Worm (Caenorhabditis elegans) whole organism, L2 larva: ENCODE measurements around the gene F19B2.5.

Experiments used
- F13H6.1 ChIP-seq: sonication (generic microtip); optimal IDR thresholded peaks from 2 replicates; lab custom pipeline; 2016; ENCODE audit warnings: missing genetic modification characterization, missing compliant biosample characterization
- alr-1 ChIP-seq: fragments of 150-350 bp; optimal IDR thresholded peaks from 2 replicates; lab custom pipeline; 2014; ENCODE audit warnings: missing biosample characterization, missing genetic modification characterization
- ama-1 ChIP-seq: fragments of 150-350 bp; optimal IDR thresholded peaks from 2 replicates; lab custom pipeline; 2018; ENCODE audit warnings: inconsistent platforms
- blmp-1 ChIP-seq: sonication (generic microtip); optimal IDR thresholded peaks from 2 replicates; lab custom pipeline; 2017; ENCODE audit warnings: missing genetic modification characterization, mild to moderate bottlenecking, missing compliant biosample characterization, antibody characterized with exemption, moderate library complexity; ENCODE audit not compliant: insufficient read depth
- ceh-16 ChIP-seq: fragments of 150-350 bp; optimal IDR thresholded peaks from 2 replicates; lab custom pipeline; 2014; ENCODE audit warnings: missing biosample characterization, missing genetic modification characterization
- ceh-82 ChIP-seq: fragments of 150-350 bp; optimal IDR thresholded peaks from 2 replicates; lab custom pipeline; 2014; ENCODE audit warnings: missing biosample characterization, missing genetic modification characterization
- crh-2 ChIP-seq: sonication (generic microtip); optimal IDR thresholded peaks from 2 replicates; lab custom pipeline; 2017; ENCODE audit warnings: missing biosample characterization, missing genetic modification characterization
- dmd-4 ChIP-seq: sonication (generic microtip); optimal IDR thresholded peaks from 2 replicates; lab custom pipeline; 2017; ENCODE audit warnings: missing biosample characterization, missing genetic modification characterization
- egl-27 ChIP-seq: sonication (generic microtip); optimal IDR thresholded peaks from 3 replicates; lab custom pipeline; 2017; ENCODE audit warnings: missing biosample characterization, missing genetic modification reagents, missing genetic modification characterization
- elt-3 ChIP-seq: sonication (generic microtip); optimal IDR thresholded peaks from 2 replicates; lab custom pipeline; 2017; ENCODE audit warnings: missing biosample characterization, missing genetic modification characterization
- fos-1 ChIP-seq: fragments of 150-350 bp; optimal IDR thresholded peaks from 2 replicates; lab custom pipeline; 2014; ENCODE audit warnings: missing biosample characterization, missing genetic modification characterization
- gmeb-1 ChIP-seq: fragments of 150-350 bp; optimal IDR thresholded peaks from 2 replicates; lab custom pipeline; 2014; ENCODE audit warnings: missing biosample characterization, missing genetic modification characterization
- lin-13 ChIP-seq: fragments of 150-350 bp; optimal IDR thresholded peaks from 2 replicates; lab custom pipeline; 2014; ENCODE audit warnings: missing biosample characterization, missing genetic modification reagents, missing genetic modification characterization
- mab-5 ChIP-seq: fragments of 150-350 bp; optimal IDR thresholded peaks from 2 replicates; lab custom pipeline; 2014; ENCODE audit warnings: missing biosample characterization, missing genetic modification characterization
- mbf-1 ChIP-seq: sonication (generic microtip); optimal IDR thresholded peaks from 2 replicates; lab custom pipeline; 2017; ENCODE audit warnings: missing biosample characterization, missing genetic modification characterization
- mdl-1 ChIP-seq, 2 experiments: fragments of 150-350 bp in 1 of 2; sonication (generic microtip) in 1 of 2; optimal IDR thresholded peaks; 2 replicates each; lab custom pipeline; 2017; ENCODE audit warnings: missing biosample characterization in 2 of 2, missing genetic modification characterization in 2 of 2
- nhr-12 ChIP-seq: fragments of 150-350 bp; optimal IDR thresholded peaks from 2 replicates; lab custom pipeline; 2014; ENCODE audit warnings: missing biosample characterization, missing genetic modification characterization
- nhr-129 ChIP-seq: fragments of 150-350 bp; optimal IDR thresholded peaks from 2 replicates; lab custom pipeline; 2014; ENCODE audit warnings: missing biosample characterization, missing genetic modification characterization
- nhr-21 ChIP-seq: fragments of 150-350 bp; optimal IDR thresholded peaks from 2 replicates; lab custom pipeline; 2014; ENCODE audit warnings: missing biosample characterization, missing genetic modification characterization
- nhr-23 ChIP-seq: fragments of 150-350 bp; optimal IDR thresholded peaks from 2 replicates; lab custom pipeline; 2014; ENCODE audit warnings: missing biosample characterization, missing genetic modification reagents, missing genetic modification characterization
- nhr-237 ChIP-seq: fragments of 150-350 bp; optimal IDR thresholded peaks from 2 replicates; lab custom pipeline; 2014; ENCODE audit warnings: missing biosample characterization, missing genetic modification characterization
- nhr-25 ChIP-seq: fragments of 150-350 bp; sonication (generic microtip); optimal IDR thresholded peaks from 3 replicates; lab custom pipeline; 2014; ENCODE audit warnings: missing biosample characterization, missing genetic modification characterization
- nhr-77 ChIP-seq: fragments of 150-350 bp; optimal IDR thresholded peaks from 2 replicates; lab custom pipeline; 2014; ENCODE audit warnings: missing biosample characterization, missing genetic modification characterization
- peb-1 ChIP-seq: fragments of 150-350 bp; optimal IDR thresholded peaks from 2 replicates; lab custom pipeline; 2014; ENCODE audit warnings: missing biosample characterization, missing genetic modification characterization
- sma-3 ChIP-seq: sonication (generic microtip); optimal IDR thresholded peaks from 2 replicates; lab custom pipeline; 2016; ENCODE audit warnings: missing genetic modification reagents, missing genetic modification characterization, missing compliant biosample characterization
- sma-9 ChIP-seq, 2 experiments: fragments of 150-350 bp in 1 of 2; sonication (generic microtip) in 1 of 2; optimal IDR thresholded peaks; 2 replicates each; lab custom pipeline; 2014 to 2016; ENCODE audit warnings: missing genetic modification characterization in 2 of 2, mild to moderate bottlenecking in 1 of 2, missing biosample characterization in 1 of 2, missing compliant biosample characterization in 1 of 2, missing genetic modification reagents in 1 of 2, moderate library complexity in 1 of 2
- snpc-4 ChIP-seq: fragments of 150-350 bp; optimal IDR thresholded peaks from 2 replicates; lab custom pipeline; 2014; ENCODE audit warnings: missing biosample characterization, missing genetic modification characterization
- unc-39 ChIP-seq: fragments of 150-350 bp; optimal IDR thresholded peaks from 2 replicates; lab custom pipeline; 2014; ENCODE audit warnings: missing biosample characterization, missing genetic modification characterization
- unc-55 ChIP-seq: fragments of 150-350 bp; sonication (generic microtip); optimal IDR thresholded peaks from 3 replicates; lab custom pipeline; 2014; ENCODE audit warnings: missing biosample characterization, missing genetic modification reagents, missing genetic modification characterization
- unc-62 ChIP-seq: fragments of 150-350 bp; optimal IDR thresholded peaks from 2 replicates; lab custom pipeline; 2014; ENCODE audit warnings: missing biosample characterization, missing genetic modification reagents, missing genetic modification characterization
- zag-1 ChIP-seq: fragments of 150-350 bp; optimal IDR thresholded peaks from 2 replicates; lab custom pipeline; 2014; ENCODE audit warnings: missing biosample characterization, missing genetic modification characterization
- ztf-11 ChIP-seq: sonication (generic microtip); optimal IDR thresholded peaks from 2 replicates; lab custom pipeline; 2017; ENCODE audit warnings: missing biosample characterization, missing genetic modification characterization
- ztf-4 ChIP-seq: fragments of 150-350 bp; optimal IDR thresholded peaks from 2 replicates; lab custom pipeline; 2014; ENCODE audit warnings: missing biosample characterization, missing genetic modification characterization

F19B2.5 gene

DNA sequence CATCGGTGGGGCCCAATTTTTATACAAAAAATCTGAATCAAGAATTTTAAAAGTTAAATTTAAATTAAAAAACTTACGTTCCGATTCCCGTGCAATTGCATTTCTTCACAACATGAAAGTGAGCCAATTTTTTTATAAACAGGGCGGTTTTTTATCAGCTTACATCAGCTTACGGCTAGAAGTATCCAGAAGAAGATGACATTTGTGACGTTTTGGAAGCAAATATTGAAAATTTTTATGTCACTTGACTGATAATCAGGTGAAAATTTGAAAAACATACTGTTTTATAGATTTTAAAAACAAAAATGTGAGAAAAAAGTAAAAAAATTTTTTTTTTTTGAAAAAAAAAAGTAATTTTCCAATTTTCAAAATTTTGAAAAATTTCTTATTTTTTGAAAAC, 28.7 kb downstream of the F19B2.5 start, which contains the start of gene Y113G7A.22:
Y113G7A.22 (minus strand) TSS at position 101 of the 400 bp plus-strand sequence.
- TF ChIP-seq alr-1 (tag; lab: Kevin White, UChicago) (no peak), ceh-82 (tag; lab: Kevin White, UChicago) (no peak), zag-1 (tag; lab: Kevin White, UChicago) (no peak), ztf-11 (tag; lab: Kevin White, UChicago) (no peak), nhr-23 (tag; lab: Kevin White, UChicago) (no peak), unc-55 (GFP tag; lab: Kevin White, UChicago) (no peak), nhr-77 (tag; lab: Kevin White, UChicago) (no peak), egl-27 (tag; lab: Kevin White, UChicago) (no peak), mbf-1 (tag; lab: Kevin White, UChicago) (no peak), nhr-25 (tag; lab: Kevin White, UChicago) (no peak), snpc-4 (no peak), gmeb-1 (tag; lab: Kevin White, UChicago) (no peak), crh-2 (tag; lab: Kevin White, UChicago) (no peak), ama-1 (no peak)

DNA sequence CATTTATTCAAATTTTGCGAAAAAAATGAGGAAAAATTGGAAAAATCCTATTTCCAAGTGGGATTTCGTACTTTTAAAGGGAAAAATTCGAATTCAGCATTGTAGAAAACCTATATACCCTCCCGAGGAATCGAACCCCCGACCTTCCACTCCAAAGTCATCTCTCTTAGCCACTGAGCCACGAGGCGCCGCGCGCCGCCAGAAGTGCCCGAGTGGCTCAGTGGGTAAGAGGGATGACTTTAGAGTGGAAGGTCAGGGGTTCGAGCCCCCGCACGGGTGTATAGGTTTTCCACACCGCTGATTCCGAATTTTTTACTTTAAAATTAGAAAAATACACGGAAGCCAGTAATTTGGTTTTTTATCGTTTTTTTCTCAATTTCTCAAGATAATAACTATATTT, 29.2 kb downstream of the F19B2.5 start:
- no peak for TF ChIP-seq elt-3 (tag; lab: Kevin White, UChicago)
- no peak for TF ChIP-seq mdl-1 (tag; optimal IDR thresholded peaks at IDR 0.05; lab: Kevin White, UChicago)

DNA sequence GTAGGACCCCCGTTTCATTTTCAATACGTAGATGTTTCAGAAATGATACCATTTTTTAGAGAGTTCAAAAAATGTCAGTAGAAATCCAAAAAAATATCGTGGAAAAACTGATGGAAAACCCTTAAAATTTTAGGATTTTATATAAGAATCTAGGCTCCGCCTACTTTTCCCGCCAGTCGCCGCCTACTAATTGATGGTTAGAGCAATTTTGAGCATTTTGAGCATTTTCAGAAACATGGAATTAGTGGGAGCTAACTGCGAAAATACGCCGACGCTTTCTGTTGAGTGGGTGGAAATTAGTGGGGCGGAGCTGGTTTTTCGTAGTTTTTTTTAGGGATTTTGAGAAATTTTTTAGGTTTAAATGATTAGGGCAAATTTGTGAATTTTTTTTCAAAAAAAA, 30.8 kb downstream of the F19B2.5 start, which contains the start of gene ssu-1:
ssu-1 (minus strand) TSS at position 101 of the 400 bp plus-strand sequence.
- TF ChIP-seq nhr-21 (tag; lab: Kevin White, UChicago) (no peak), alr-1 (tag; lab: Kevin White, UChicago) (no peak), sma-9 (GFP tag; optimal IDR thresholded peaks at IDR 0.05; lab: Kevin White, UChicago) (no peak), sma-9 (tag; optimal IDR thresholded peaks at IDR 0.05; lab: Kevin White, UChicago) (no peak), mdl-1 (tag; optimal IDR thresholded peaks at IDR 0.05; lab: Kevin White, UChicago) (no peak), sma-3 (GFP tag; lab: Kevin White, UChicago) (no peak), ztf-4 (no peak), ceh-16 (tag; lab: Kevin White, UChicago) (no peak), mab-5 (no peak), fos-1 (tag; lab: Kevin White, UChicago) (no peak), nhr-25 (tag; lab: Kevin White, UChicago) (no peak)

ce11 chrV:20127543-20127942, 36.4 kb downstream of the F19B2.5 start:
- no peak for TF ChIP-seq egl-27 (tag; lab: Kevin White, UChicago)
- TF ChIP-seq peb-1 (tag; lab: Kevin White, UChicago), result no peak
- TF ChIP-seq sma-3 (GFP tag; lab: Kevin White, UChicago), result no peak
- TF ChIP-seq nhr-12, result no peak
- TF ChIP-seq nhr-21 (tag; lab: Kevin White, UChicago), result no peak
- TF ChIP-seq unc-62 (GFP tag; lab: Kevin White, UChicago), result no peak

ce11 chrV:20126637-20127036, 37.3 kb downstream of the F19B2.5 start:
- TF ChIP-seq nhr-237 (tag; lab: Kevin White, UChicago), result no peak

DNA sequence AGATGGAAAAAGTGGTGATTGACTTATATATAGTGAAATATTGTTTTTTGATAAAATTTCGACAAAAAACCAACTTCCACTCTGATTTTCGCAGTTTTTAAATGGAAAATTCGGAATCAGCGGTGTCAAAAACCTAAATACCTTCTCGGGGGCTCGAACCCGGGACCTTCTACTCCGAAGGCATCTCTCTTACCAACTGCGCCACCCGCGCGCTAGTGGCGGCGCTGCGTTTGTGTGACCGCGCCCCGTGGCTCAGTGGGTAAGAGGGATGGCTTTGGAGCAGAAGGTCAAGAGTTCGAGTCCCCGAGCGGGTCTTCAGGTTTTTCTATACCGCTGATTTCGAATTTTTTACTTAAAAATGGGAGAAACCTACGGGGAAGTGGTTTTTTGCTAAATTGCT, 38.8 kb downstream of the F19B2.5 start:
- TF ChIP-seq fos-1 (tag; lab: Kevin White, UChicago), result no peak

ce11 chrV:20124393-20124792, 39.6 kb downstream of the F19B2.5 start:
- TF ChIP-seq blmp-1 (tag; lab: Kevin White, UChicago) (no peak), mbf-1 (tag; lab: Kevin White, UChicago) (no peak), nhr-129 (no peak), dmd-4 (tag; lab: Kevin White, UChicago) (no peak), F13H6.1 (tag; lab: Kevin White, UChicago) (no peak), nhr-23 (tag; lab: Kevin White, UChicago) (no peak), peb-1 (tag; lab: Kevin White, UChicago) (no peak), unc-39 (no peak), lin-13 (GFP tag; lab: Kevin White, UChicago) (no peak), crh-2 (tag; lab: Kevin White, UChicago) (no peak)
- TF ChIP-seq, all 48 proteins: peak for 0
